Fruit fly (Drosophila melanogaster): ENCODE results near the gene pho.

pho gene

dm6 chr4:1196653-1197161, 15.3 kb upstream of the pho start, which contains the start of gene PIP4K:
Gene PIP4K (minus strand): TSS chr4:1196848.
- TF ChIP-seq Stat92E (GFP tag; optimal IDR thresholded peaks at IDR 0.05) (peak in 1 of 3 experiments; percentile 78), CG12659 (GFP tag; optimal IDR thresholded peaks at IDR 0.05) (peak; percentile 59), Kr (GFP tag; optimal IDR thresholded peaks at IDR 0.05) (no peak), dmrt11E (tag; optimal IDR thresholded peaks at IDR 0.05) (peak; percentile 31), lola (GFP tag; optimal IDR thresholded peaks at IDR 0.05) (peak in 1 of 3 experiments; percentile 73), BEAF-32 (GFP tag; optimal IDR thresholded peaks at IDR 0.05) (peak; percentile 42), pfk (GFP tag; optimal IDR thresholded peaks at IDR 0.05) (peak; percentile 53), Pdp1 (GFP tag; optimal IDR thresholded peaks at IDR 0.05) (peak in 1 of 2 experiments; percentile 7), CG17802 (tag; optimal IDR thresholded peaks at IDR 0.05) (peak; percentile 94), CG8290 (GFP tag; optimal IDR thresholded peaks at IDR 0.05) (no peak), CG8290 (tag; optimal IDR thresholded peaks at IDR 0.05) (peak in 1 of 2 experiments; percentile 17), CG7357 (GFP tag; IDR thresholded peaks at IDR 0.05) (peak; percentile 89), CG17361 (GFP tag; IDR thresholded peaks at IDR 0.05) (peak; percentile 58; the same call in 2 of the 3 replicates), trem (tag; optimal IDR thresholded peaks at IDR 0.05) (peak; percentile 36), CG33557 (GFP tag; optimal IDR thresholded peaks at IDR 0.05) (peak; percentile 37), CG1024 (GFP tag; IDR thresholded peaks at IDR 0.05) (peak; percentile 97), gem (tag; optimal IDR thresholded peaks at IDR 0.05) (peak; percentile 45), HmgD (GFP tag; optimal IDR thresholded peaks at IDR 0.05) (no peak), nom (GFP tag; optimal IDR thresholded peaks at IDR 0.05) (peak; percentile 2), CG30020 (tag; optimal IDR thresholded peaks at IDR 0.05) (peak; percentile 99), CG2116 (GFP tag; optimal IDR thresholded peaks at IDR 0.05) (peak; percentile 95), CG1603 (tag; optimal IDR thresholded peaks at IDR 0.05) (peak; percentile 85), MESR4 (GFP tag; optimal IDR thresholded peaks at IDR 0.05) (peak; percentile 77), ssp (GFP tag; IDR thresholded peaks at IDR 0.05) (peak; percentile 97), CG8478 (optimal IDR thresholded peaks at IDR 0.05) (no peak), sug (tag; optimal IDR thresholded peaks at IDR 0.05) (no peak), CG10267 (tag; optimal IDR thresholded peaks at IDR 0.05) (peak; percentile 11), unpg (GFP tag; optimal IDR thresholded peaks at IDR 0.05) (no peak), bbx (GFP tag; IDR thresholded peaks at IDR 0.05; ENCODE audit: partially characterized antibody) (no peak), CG4617 (GFP tag; optimal IDR thresholded peaks at IDR 0.05; ENCODE audit: borderline replicate concordance) (peak; percentile 20), row (GFP tag; IDR thresholded peaks at IDR 0.05) (peak; percentile 71; the same call in 2 of the 3 replicates), CG11723 (GFP tag; optimal IDR thresholded peaks at IDR 0.05) (peak; percentile 63), sens (GFP tag) (peak; percentile 17), CG4707 (GFP tag; optimal IDR thresholded peaks at IDR 0.05) (no peak), CG18262 (tag; optimal IDR thresholded peaks at IDR 0.05) (peak; percentile 9), slou (GFP tag; optimal IDR thresholded peaks at IDR 0.05) (no peak), CG3995 (GFP tag; optimal IDR thresholded peaks at IDR 0.05) (peak; percentile 12)

- no peak for TF ChIP-seq CG31441 (GFP tag; IDR thresholded peaks at IDR 0.05)
- TF ChIP-seq CG7963 (GFP tag; IDR thresholded peaks at IDR 0.05; ENCODE audit: partially characterized antibody) = no peak
- peak in 1 of 2 experiments; percentile 84 for TF ChIP-seq Pdp1 (GFP tag; optimal IDR thresholded peaks at IDR 0.05)
- no peak for TF ChIP-seq zf30C (GFP tag; optimal IDR thresholded peaks at IDR 0.05)
Observed at dm6 chr4:1191630-1192029, 10.2 kb upstream of the pho start.

Data from whole organism, embryonic.